Fruit fly (Drosophila melanogaster) whole organism, adult: Measurements from ENCODE around the gene CG11147.

Experiments
- CG11617 ChIP-seq: fragments of 200-800 bp; sonication (Bioruptor generic); optimal IDR thresholded peaks from 2 replicates; lab custom pipeline; 2017; ENCODE audit warnings: mild to moderate bottlenecking, missing biosample characterization, missing genetic modification reagents, missing genetic modification characterization
- CG12768 ChIP-seq: fragments of 200-800 bp; sonication (Bioruptor generic); optimal IDR thresholded peaks from 2 replicates; lab custom pipeline; 2017; ENCODE audit warnings: missing biosample characterization, missing genetic modification characterization, mild to moderate bottlenecking, moderate library complexity, missing genetic modification reagents
- CG14711 ChIP-seq: fragments of 200-800 bp; sonication (Bioruptor generic); optimal IDR thresholded peaks from 2 replicates; lab custom pipeline; 2018; ENCODE audit warnings: missing biosample characterization, mild to moderate bottlenecking, missing genetic modification characterization, moderate library complexity
- CG1620 ChIP-seq: fragments of 200-800 bp; sonication (Bioruptor generic); optimal IDR thresholded peaks from 2 replicates; lab custom pipeline; 2016; ENCODE audit warnings: missing biosample characterization, missing genetic modification characterization
- CG33017 ChIP-seq: fragments of 200-800 bp; sonication (Bioruptor generic); optimal IDR thresholded peaks from 2 replicates; lab custom pipeline; 2018; ENCODE audit warnings: missing biosample characterization, mild to moderate bottlenecking, missing genetic modification characterization, moderate library complexity
- CG5204 ChIP-seq: fragments of 200-800 bp; sonication (Bioruptor generic); optimal IDR thresholded peaks from 2 replicates; lab custom pipeline; 2016; ENCODE audit warnings: missing biosample characterization, missing genetic modification characterization
- CG7045 ChIP-seq: fragments of 200-800 bp; sonication (Bioruptor generic); optimal IDR thresholded peaks from 2 replicates; lab custom pipeline; 2017; ENCODE audit warnings: missing biosample characterization, mild to moderate bottlenecking, missing genetic modification characterization
- CG7101 ChIP-seq: fragments of 200-800 bp; sonication (Bioruptor generic); optimal IDR thresholded peaks from 2 replicates; lab custom pipeline; 2018; ENCODE audit warnings: missing biosample characterization, mild to moderate bottlenecking, missing genetic modification characterization, moderate library complexity
- Crg-1 ChIP-seq: fragments of 200-800 bp; sonication (Bioruptor generic); optimal IDR thresholded peaks from 2 replicates; lab custom pipeline; 2016; ENCODE audit warnings: missing biosample characterization, missing genetic modification characterization
- Hr96 ChIP-seq: fragments of 200-800 bp; sonication (Bioruptor generic); optimal IDR thresholded peaks from 2 replicates; lab custom pipeline; 2016; ENCODE audit warnings: missing biosample characterization, missing genetic modification characterization
- Mnt ChIP-seq: fragments of 200-800 bp; sonication (Bioruptor generic); optimal IDR thresholded peaks from 2 replicates; lab custom pipeline; 2016; ENCODE audit warnings: missing biosample characterization, mild to moderate bottlenecking, missing genetic modification characterization
- bab1 ChIP-seq: fragments of 200-800 bp; sonication (Bioruptor generic); optimal IDR thresholded peaks from 3 replicates; lab custom pipeline; 2019; ENCODE audit warnings: missing biosample characterization, mild to moderate bottlenecking, missing genetic modification characterization, moderate library complexity
- cic ChIP-seq: fragments of 200-800 bp; sonication (Bioruptor generic); optimal IDR thresholded peaks from 2 replicates; lab custom pipeline; 2017; ENCODE audit warnings: missing biosample characterization, mild to moderate bottlenecking, missing genetic modification characterization, moderate library complexity
- cnc ChIP-seq, 2 experiments: fragments of >200 bp; optimal IDR thresholded peaks; 2 replicates each; lab custom pipeline; 2017
- kay ChIP-seq: fragments of 200-800 bp; sonication (Bioruptor generic); peaks from one replicate; lab custom pipeline; 2016; ENCODE audit warnings: missing biosample characterization, missing genetic modification characterization, borderline replicate concordance
- ovo ChIP-seq: fragments of 200-800 bp; sonication (Bioruptor generic); optimal IDR thresholded peaks from 2 replicates; lab custom pipeline; 2016; ENCODE audit warnings: missing biosample characterization, missing genetic modification characterization
- pad ChIP-seq: fragments of 200-800 bp; sonication (Bioruptor generic); optimal IDR thresholded peaks from 3 replicates; lab custom pipeline; 2017; ENCODE audit warnings: missing biosample characterization, missing genetic modification characterization, mild to moderate bottlenecking, moderate library complexity, missing genetic modification reagents
- tj ChIP-seq: fragments of 200-800 bp; sonication (Bioruptor generic); optimal IDR thresholded peaks from 3 replicates; lab custom pipeline; 2017; ENCODE audit warnings: missing biosample characterization, mild to moderate bottlenecking, missing genetic modification characterization, moderate library complexity
- toe ChIP-seq: fragments of 200-800 bp; sonication (Bioruptor generic); optimal IDR thresholded peaks from 2 replicates; lab custom pipeline; 2016; ENCODE audit warnings: missing biosample characterization, missing genetic modification characterization

CG11147 gene

DNA sequence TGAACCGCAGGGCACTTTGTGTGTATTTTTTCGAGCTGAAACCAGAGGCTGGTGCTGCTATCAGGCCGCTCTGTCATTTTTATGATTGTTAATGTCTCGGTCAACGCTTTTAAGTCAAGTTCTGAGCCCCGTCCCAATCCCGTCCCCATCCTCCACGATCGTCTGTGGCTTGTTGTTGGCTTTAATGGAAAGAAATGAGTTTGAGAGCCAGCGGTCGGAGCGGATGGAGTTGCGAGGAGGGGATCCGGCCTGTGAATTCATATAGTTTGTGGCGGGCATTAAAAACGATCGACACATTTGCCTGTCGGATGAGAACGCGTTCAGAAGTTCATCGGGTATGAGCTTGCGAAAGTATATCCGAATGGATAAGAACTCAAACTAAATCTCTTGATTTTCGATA lies 4.8 kb upstream of the CG11147 start, which contains the start of gene CG11029:
Gene CG11029 (plus strand): TSS at position 301 of the 400 bp plus-strand sequence.
- TF ChIP-seq cic (GFP tag; lab: Kevin White, UChicago): no peak
- TF ChIP-seq kay (GFP tag; lab: Kevin White, UChicago): no peak
- TF ChIP-seq pad (GFP tag; lab: Kevin White, UChicago): no peak
- no peak for TF ChIP-seq CG33017 (tag; lab: Kevin White, UChicago)
- TF ChIP-seq Mnt (GFP tag; lab: Kevin White, UChicago): no peak
- TF ChIP-seq bab1 (GFP tag; lab: Kevin White, UChicago): no peak
- TF ChIP-seq CG1620 (GFP tag; lab: Kevin White, UChicago): no peak
- TF ChIP-seq CG14711 (tag; lab: Kevin White, UChicago): no peak
- TF ChIP-seq toe (GFP tag; lab: Kevin White, UChicago): no peak
- no peak for TF ChIP-seq CG7101 (tag; lab: Kevin White, UChicago)
- TF ChIP-seq Hr96 (GFP tag; lab: Kevin White, UChicago): no peak

DNA sequence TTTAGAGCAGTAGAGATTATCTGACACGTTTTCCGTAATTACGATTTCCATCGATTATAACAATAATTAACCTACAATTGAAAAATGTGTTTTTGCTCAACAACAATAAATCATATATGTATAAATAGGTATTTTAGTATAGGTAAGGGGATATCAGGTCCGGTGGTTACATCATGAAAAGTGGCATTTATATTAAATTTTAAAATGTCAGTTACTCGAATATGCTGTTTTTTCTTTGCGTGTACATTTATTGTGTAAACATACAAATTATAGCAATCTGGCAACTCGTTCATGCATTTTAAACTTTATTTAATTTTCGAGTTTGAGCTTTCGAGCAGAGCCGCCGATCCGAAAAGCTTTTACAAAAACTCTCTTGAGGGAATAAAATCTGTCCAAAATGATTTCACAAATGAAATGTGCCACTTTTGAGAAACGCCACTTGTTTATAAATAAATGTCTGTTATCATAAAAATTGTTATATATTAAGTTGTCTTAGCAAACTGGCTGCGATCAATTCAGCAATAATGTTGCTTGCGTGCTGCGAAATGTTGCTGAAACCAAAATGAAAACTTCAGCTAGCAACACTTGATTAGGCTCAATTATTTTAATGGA lies 2.6 kb upstream of the CG11147 start:
- TF ChIP-seq toe (GFP tag; lab: Kevin White, UChicago): no peak
- peak; percentile 88 for TF ChIP-seq kay (GFP tag; lab: Kevin White, UChicago)
- TF ChIP-seq Crg-1 (GFP tag; lab: Kevin White, UChicago): no peak
- TF ChIP-seq CG1620 (GFP tag; lab: Kevin White, UChicago): no peak
- TF ChIP-seq cnc (optimal IDR thresholded peaks at IDR 0.05; lab: Kevin White, UChicago): no peak
- no peak for TF ChIP-seq tj (GFP tag; lab: Kevin White, UChicago)

DNA sequence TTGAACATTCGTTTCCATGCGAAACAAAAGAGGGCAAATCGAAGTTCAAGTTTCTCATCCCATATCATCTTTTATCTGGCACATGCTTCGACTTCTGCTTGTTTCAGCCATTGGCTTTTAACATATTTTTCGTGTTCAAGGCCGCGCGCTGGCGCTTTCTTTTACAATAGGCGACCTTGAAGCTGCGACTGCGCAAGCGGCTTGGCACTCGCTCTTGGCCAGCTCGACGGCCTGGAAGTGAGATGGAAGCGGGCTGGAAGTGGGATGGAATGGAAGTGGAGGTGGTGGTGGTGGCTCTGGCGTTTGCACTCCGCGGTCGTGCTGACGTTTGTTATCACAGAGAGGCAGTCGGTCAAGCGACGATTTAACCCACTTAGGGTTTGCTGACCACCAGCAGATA lies 1.4 kb upstream of the CG11147 start:
- no peak for TF ChIP-seq kay (GFP tag; lab: Kevin White, UChicago)
- TF ChIP-seq bab1 (GFP tag; lab: Kevin White, UChicago): no peak
- TF ChIP-seq pad (GFP tag; lab: Kevin White, UChicago): no peak
- no peak for TF ChIP-seq cic (GFP tag; lab: Kevin White, UChicago)
- TF ChIP-seq tj (GFP tag; lab: Kevin White, UChicago): peak; percentile 23
- no peak for TF ChIP-seq CG5204 (GFP tag; lab: Kevin White, UChicago)
- no peak for TF ChIP-seq CG11617

DNA sequence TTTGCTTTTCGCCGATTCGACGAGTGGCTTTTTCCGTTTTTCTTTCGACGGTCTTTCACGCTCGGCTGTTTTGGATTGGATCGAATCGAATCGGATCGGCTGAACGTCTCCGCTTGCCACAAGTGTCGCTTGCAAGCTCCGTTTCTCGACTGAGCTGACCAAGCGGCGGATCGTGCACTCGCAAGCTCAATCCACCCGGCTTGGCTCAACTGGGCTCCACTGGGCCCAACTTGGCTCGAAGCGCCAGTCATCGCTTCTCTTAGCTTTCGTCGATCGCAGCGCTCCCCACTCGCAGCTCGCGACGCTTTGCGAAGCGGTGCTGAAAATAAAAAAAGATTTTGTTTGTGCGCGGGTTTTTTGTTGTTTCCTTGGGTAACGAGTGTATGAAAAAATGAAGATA lies 304 bp downstream of the CG11147 start:
- TF ChIP-seq tj (GFP tag; lab: Kevin White, UChicago) (peak; percentile 10), CG11617 (no peak)

DNA sequence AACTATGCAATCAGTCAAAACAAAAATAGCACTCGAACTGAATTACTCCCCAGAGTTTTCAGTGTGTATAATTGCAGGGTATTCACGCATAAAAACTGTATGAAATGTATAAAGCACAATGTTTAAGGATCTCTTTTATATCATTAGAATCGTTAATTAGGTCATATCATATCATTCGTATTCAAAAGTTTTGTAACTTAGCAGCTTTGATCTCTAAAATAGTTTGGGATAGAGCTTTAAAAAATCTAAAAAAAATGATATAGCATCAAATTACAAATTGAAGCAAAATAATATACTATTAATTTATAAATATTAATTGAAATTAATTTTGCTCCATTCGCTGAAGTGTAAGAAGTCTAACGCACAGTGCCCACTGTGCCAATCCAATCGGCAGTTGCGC lies 10.6 kb downstream of the CG11147 start:
- TF ChIP-seq cnc (optimal IDR thresholded peaks at IDR 0.05; lab: Kevin White, UChicago) (no peak), tj (GFP tag; lab: Kevin White, UChicago) (no peak), CG33017 (tag; lab: Kevin White, UChicago) (no peak), kay (GFP tag; lab: Kevin White, UChicago) (no peak), CG1620 (GFP tag; lab: Kevin White, UChicago) (no peak)

DNA sequence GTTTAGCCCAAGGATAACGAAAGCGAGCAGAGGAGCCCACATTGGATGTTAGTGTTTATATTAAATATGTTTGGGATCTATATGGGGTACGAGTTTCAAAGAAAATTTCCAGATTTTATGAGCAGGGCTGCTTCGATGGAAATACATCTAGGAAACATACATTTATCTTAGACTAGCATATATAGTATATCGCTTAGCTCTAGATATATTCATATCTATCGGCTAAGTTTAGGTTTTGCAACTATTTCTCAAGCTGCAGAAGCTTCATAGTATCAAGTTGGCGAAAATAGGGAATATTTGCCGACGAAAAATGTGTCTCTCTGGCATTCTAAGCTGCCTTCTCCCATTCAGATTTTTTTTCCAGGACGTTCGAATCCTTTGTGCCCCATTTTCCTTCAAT lies 12.3 kb downstream of the CG11147 start, which contains the start of gene CG14006:
Gene CG14006 (minus strand): TSS at position 101 of the 400 bp plus-strand sequence.
- TF ChIP-seq CG33017 (tag; lab: Kevin White, UChicago) (no peak), Hr96 (GFP tag; lab: Kevin White, UChicago) (no peak), CG7045 (no peak), Mnt (GFP tag; lab: Kevin White, UChicago) (no peak), CG5204 (GFP tag; lab: Kevin White, UChicago) (no peak), toe (GFP tag; lab: Kevin White, UChicago) (no peak), ovo (GFP tag; lab: Kevin White, UChicago) (no peak), Crg-1 (GFP tag; lab: Kevin White, UChicago) (no peak), pad (GFP tag; lab: Kevin White, UChicago) (no peak), cnc (optimal IDR thresholded peaks at IDR 0.05; lab: Kevin White, UChicago) (no peak), tj (GFP tag; lab: Kevin White, UChicago) (no peak), CG11617 (no peak), bab1 (GFP tag; lab: Kevin White, UChicago) (no peak)

DNA sequence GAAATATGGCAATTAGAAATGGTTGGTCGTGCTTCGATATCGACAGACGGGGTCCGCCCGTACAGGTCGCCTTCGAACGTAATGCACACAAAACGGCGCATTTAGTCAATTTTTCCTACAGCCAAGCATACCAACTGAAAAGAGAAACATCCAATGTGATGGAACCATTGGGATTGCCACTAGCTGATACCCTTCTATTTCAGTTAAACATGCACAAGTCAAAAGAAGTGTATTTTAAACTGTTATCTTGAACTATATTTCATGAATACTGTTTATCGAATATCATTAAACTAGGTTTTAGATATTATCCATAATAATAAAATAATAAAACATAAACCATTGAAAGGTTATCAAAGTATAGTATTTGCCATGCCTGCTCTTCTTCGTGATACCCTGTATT lies 15.0 kb downstream of the CG11147 start:
- TF ChIP-seq CG1620 (GFP tag; lab: Kevin White, UChicago) (no peak), cic (GFP tag; lab: Kevin White, UChicago) (no peak), toe (GFP tag; lab: Kevin White, UChicago) (no peak), CG14711 (tag; lab: Kevin White, UChicago) (no peak), CG12768 (GFP tag; lab: Kevin White, UChicago) (no peak), CG7045 (no peak), pad (GFP tag; lab: Kevin White, UChicago) (no peak), CG7101 (tag; lab: Kevin White, UChicago) (no peak), bab1 (GFP tag; lab: Kevin White, UChicago) (no peak), kay (GFP tag; lab: Kevin White, UChicago) (no peak), CG33017 (tag; lab: Kevin White, UChicago) (no peak)
